Worm (Caenorhabditis elegans) whole organism, mixed stage, embryonic: ENCODE results near the gene F54E4.2.

Experiments used
- nhr-12 ChIP-seq: fragments of 150-350 bp; optimal IDR thresholded peaks from 2 replicates; lab custom pipeline; 2014; ENCODE audit warnings: missing biosample characterization, missing genetic modification characterization
- nhr-76 ChIP-seq: sonication (generic microtip); optimal IDR thresholded peaks from 2 replicates; lab custom pipeline; 2017; ENCODE audit warnings: missing biosample characterization, missing genetic modification characterization

DNA sequence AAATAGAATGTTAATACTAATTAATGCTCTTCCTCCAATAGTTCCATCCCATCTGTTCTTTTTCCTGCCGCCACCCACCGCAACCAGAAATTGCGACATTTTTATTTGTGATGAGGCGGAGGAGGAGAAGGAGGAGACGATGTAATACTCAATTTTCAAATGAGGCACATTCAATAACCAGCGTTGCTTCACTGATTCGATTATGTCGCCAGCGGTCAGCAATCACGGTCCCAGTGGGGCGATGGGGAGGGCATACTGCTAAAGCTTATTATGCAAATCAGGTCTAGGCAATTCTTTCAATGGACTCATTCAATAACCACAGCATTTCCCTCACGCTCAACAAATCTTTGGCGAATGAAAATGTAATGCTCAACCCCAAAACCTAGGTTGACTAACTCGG is 20.5 kb upstream of the F54E4.2 start:
- TF ChIP-seq nhr-76 (tag; lab: Kevin White, UChicago): no peak
- TF ChIP-seq nhr-12 (tag; lab: Kevin White, UChicago): no peak
